Fruit fly (Drosophila melanogaster): ENCODE data around the gene CG11178.
A peak's percentile ranks its signal among the peaks of the same experiment; 100 is the strongest.

The CG11178 gene

dm6 chrX:13643961-13644360 is 38.5 kb downstream of the CG11178 start (continued):
- TF ChIP-seq CG31627 (GFP tag; optimal IDR thresholded peaks at IDR 0.05) (peak; percentile 71), OdsH (GFP tag; optimal IDR thresholded peaks at IDR 0.05) (peak; percentile 66), CG6792 (GFP tag; optimal IDR thresholded peaks at IDR 0.05) (peak; percentile 72), Eip93F (GFP tag; optimal IDR thresholded peaks at IDR 0.05) (no peak), CG4318 (GFP tag; optimal IDR thresholded peaks at IDR 0.05) (no peak), ss (GFP tag; optimal IDR thresholded peaks at IDR 0.05) (peak in 1 of 2 experiments; percentile 23), CG3919 (GFP tag; optimal IDR thresholded peaks at IDR 0.05) (peak; percentile 73), Ets96B (tag; optimal IDR thresholded peaks at IDR 0.05) (peak; percentile 14), fd59A (GFP tag; optimal IDR thresholded peaks at IDR 0.05) (peak; percentile 45), Sox102F (GFP tag; optimal IDR thresholded peaks at IDR 0.05) (peak; percentile 65), CG9139 (GFP tag; optimal IDR thresholded peaks at IDR 0.05) (no peak), dac (GFP tag; optimal IDR thresholded peaks at IDR 0.05) (no peak), Blimp-1 (GFP tag; optimal IDR thresholded peaks at IDR 0.05) (no peak), acj6 (GFP tag; optimal IDR thresholded peaks at IDR 0.05) (peak; percentile 65), Ets21C (GFP tag; optimal IDR thresholded peaks at IDR 0.05) (peak; percentile 36), CG10669 (GFP tag; optimal IDR thresholded peaks at IDR 0.05) (peak; percentile 61), vri (GFP tag; optimal IDR thresholded peaks at IDR 0.05) (peak; percentile 42), pdm3 (GFP tag; optimal IDR thresholded peaks at IDR 0.05) (peak; percentile 75), CG6276 (GFP tag; optimal IDR thresholded peaks at IDR 0.05) (no peak), esn (GFP tag; optimal IDR thresholded peaks at IDR 0.05) (peak; percentile 77), salr (GFP tag; optimal IDR thresholded peaks at IDR 0.05) (peak in 1 of 2 experiments; percentile 38), net (GFP tag; optimal IDR thresholded peaks at IDR 0.05) (peak; percentile 24), eg (GFP tag; IDR thresholded peaks at IDR 0.05) (peak; percentile 60; the same call in 2 of the 3 replicates)

- TF ChIP-seq CG16779 (tag; optimal IDR thresholded peaks at IDR 0.05), result peak; percentile 61
- TF ChIP-seq CG8319 (GFP tag; optimal IDR thresholded peaks at IDR 0.05), result peak; percentile 4
- TF ChIP-seq Ets21C (GFP tag; optimal IDR thresholded peaks at IDR 0.05), result no peak
- no peak for TF ChIP-seq CG11294 (GFP tag; IDR thresholded peaks at IDR 0.05)
- peak; percentile 32 for TF ChIP-seq Ets96B (tag; optimal IDR thresholded peaks at IDR 0.05)
- TF ChIP-seq Hr38 (GFP tag; optimal IDR thresholded peaks at IDR 0.05), result no peak
- peak; percentile 71 for TF ChIP-seq Eip93F (GFP tag; optimal IDR thresholded peaks at IDR 0.05)
- TF ChIP-seq dsx (GFP tag; optimal IDR thresholded peaks at IDR 0.05; ENCODE audit: poor library complexity, severe bottlenecking), result peak; percentile 57
- peak; percentile 55 for TF ChIP-seq CG34406 (GFP tag; optimal IDR thresholded peaks at IDR 0.05)
- no peak for TF ChIP-seq CG11902 (GFP tag; optimal IDR thresholded peaks at IDR 0.05)
- TF ChIP-seq dac (GFP tag; optimal IDR thresholded peaks at IDR 0.05), result no peak
- TF ChIP-seq acj6 (GFP tag; optimal IDR thresholded peaks at IDR 0.05), result no peak
- no peak for TF ChIP-seq fd85E (GFP tag; optimal IDR thresholded peaks at IDR 0.05)
- TF ChIP-seq spab (GFP tag; optimal IDR thresholded peaks at IDR 0.05), result peak; percentile 50
- TF ChIP-seq ss (GFP tag; optimal IDR thresholded peaks at IDR 0.05), result peak; percentile 87 to 89
- TF ChIP-seq CG6276 (GFP tag; optimal IDR thresholded peaks at IDR 0.05), result peak; percentile 62
- TF ChIP-seq CG6808 (GFP tag; optimal IDR thresholded peaks at IDR 0.05), result peak; percentile 83
- peak; percentile 38; the same call in 1 of the 2 replicates for TF ChIP-seq CG15336 (GFP tag; IDR thresholded peaks at IDR 0.05)
- peak; percentile 50; the same call in 2 of the 3 replicates for TF ChIP-seq eg (GFP tag; IDR thresholded peaks at IDR 0.05)
- 0 out of 3 replicates have a peak, but pooled peaks have one; percentile 47 for TF ChIP-seq CG8119 (GFP tag; IDR thresholded peaks at IDR 0.05)
- peak; percentile 31 for TF ChIP-seq CG1621 (tag; optimal IDR thresholded peaks at IDR 0.05)
- no peak for TF ChIP-seq CG4318 (GFP tag; optimal IDR thresholded peaks at IDR 0.05)
- peak; percentile 81 for TF ChIP-seq CG6854 (GFP tag; optimal IDR thresholded peaks at IDR 0.05)
- peak; percentile 63 for TF ChIP-seq Sox102F (GFP tag; optimal IDR thresholded peaks at IDR 0.05)
- TF ChIP-seq CG10669 (GFP tag; optimal IDR thresholded peaks at IDR 0.05), result no peak
- no peak for TF ChIP-seq Sox14 (GFP tag; optimal IDR thresholded peaks at IDR 0.05)
- TF ChIP-seq Smox (GFP tag; optimal IDR thresholded peaks at IDR 0.05), result no peak
- peak; percentile 49; the same call in 1 of the 3 replicates for TF ChIP-seq CG6163 (GFP tag; IDR thresholded peaks at IDR 0.05)
- TF ChIP-seq CG9139 (GFP tag; optimal IDR thresholded peaks at IDR 0.05), result peak; percentile 90
- no peak for TF ChIP-seq lz (GFP tag; optimal IDR thresholded peaks at IDR 0.05)
- no peak for TF ChIP-seq CG10631 (GFP tag; optimal IDR thresholded peaks at IDR 0.05)
- TF ChIP-seq CG32006 (GFP tag; optimal IDR thresholded peaks at IDR 0.05), result no peak
- TF ChIP-seq Hr39 (GFP tag; optimal IDR thresholded peaks at IDR 0.05), result no peak
- peak; percentile 59 for TF ChIP-seq svp (GFP tag)
- peak; percentile 0 for TF ChIP-seq Lpt (GFP tag; optimal IDR thresholded peaks at IDR 0.05)
- TF ChIP-seq cyc (GFP tag; optimal IDR thresholded peaks at IDR 0.05), result no peak
- TF ChIP-seq vri (GFP tag; optimal IDR thresholded peaks at IDR 0.05), result no peak
Measured at dm6 chrX:13644696-13645393, 39.4 kb downstream of the CG11178 start.
